Worm (Caenorhabditis elegans): ENCODE results near the gene tbc-6.

tbc-6 gene

ce11 chrII:6826726-6827125 lies 21.2 kb upstream of the tbc-6 start:
- TF ChIP-seq ets-5 (GFP tag; IDR thresholded peaks at IDR 0.05), result no peak
- TF ChIP-seq sup-37 (GFP tag; optimal IDR thresholded peaks at IDR 0.05), result no peak
- no peak for TF ChIP-seq xbp-1 (tag; optimal IDR thresholded peaks at IDR 0.05)
- TF ChIP-seq rnt-1 (tag; optimal IDR thresholded peaks at IDR 0.05), result peak; percentile 35
- no peak for TF ChIP-seq C34B4.2 (tag; optimal IDR thresholded peaks at IDR 0.05)
- no peak for TF ChIP-seq pqm-1 (tag; optimal IDR thresholded peaks at IDR 0.05)
- TF ChIP-seq zip-4 (GFP tag; optimal IDR thresholded peaks at IDR 0.05), result no peak
- TF ChIP-seq fkh-4 (tag; optimal IDR thresholded peaks at IDR 0.05; ENCODE audit: borderline replicate concordance), result no peak
- TF ChIP-seq alr-1 (tag; optimal IDR thresholded peaks at IDR 0.05; ENCODE audit: borderline replicate concordance), result no peak
- TF ChIP-seq aly-2 (tag; optimal IDR thresholded peaks at IDR 0.05), result no peak
- TF ChIP-seq C04F5.9 (tag; optimal IDR thresholded peaks at IDR 0.05), result no peak
- no peak for TF ChIP-seq nhr-77 (tag; optimal IDR thresholded peaks at IDR 0.05)
- TF ChIP-seq fos-1 (tag; optimal IDR thresholded peaks at IDR 0.05), result no peak
- no peak for TF ChIP-seq nhr-90 (tag; optimal IDR thresholded peaks at IDR 0.05; ENCODE audit: poor library complexity)
- TF ChIP-seq ztf-11 (tag; optimal IDR thresholded peaks at IDR 0.05), result no peak
- TF ChIP-seq ztf-4 (tag; optimal IDR thresholded peaks at IDR 0.05), result no peak
- TF ChIP-seq nhr-76 (tag; optimal IDR thresholded peaks at IDR 0.05), result no peak
- no peak for TF ChIP-seq F16B12.6 (tag; optimal IDR thresholded peaks at IDR 0.05)
- TF ChIP-seq swsn-7 (tag; optimal IDR thresholded peaks at IDR 0.05), result no peak
- TF ChIP-seq lin-13 (GFP tag; optimal IDR thresholded peaks at IDR 0.05), result no peak
- no peak for TF ChIP-seq isw-1 (GFP tag; IDR thresholded peaks at IDR 0.05)
- TF ChIP-seq irx-1 (tag; optimal IDR thresholded peaks at IDR 0.05), result no peak
- no peak for TF ChIP-seq ceh-88 (GFP tag; IDR thresholded peaks at IDR 0.05)
- no peak for TF ChIP-seq unc-62 (GFP tag; optimal IDR thresholded peaks at IDR 0.05)
- TF ChIP-seq elt-3 (tag; optimal IDR thresholded peaks at IDR 0.05), result peak in 1 of 6 experiments; percentile 69
- TF ChIP-seq nhr-85 (tag), result peak; percentile 51
- no peak for TF ChIP-seq grh-1 (GFP tag; IDR thresholded peaks at IDR 0.05)
- peak; percentile 60 for TF ChIP-seq nhr-20 (tag; optimal IDR thresholded peaks at IDR 0.05)
- TF ChIP-seq lin-15B (tag; optimal IDR thresholded peaks at IDR 0.05), result no peak
- peak; percentile 10 for TF ChIP-seq lir-3 (tag; optimal IDR thresholded peaks at IDR 0.05; ENCODE audit: poor library complexity)
- TF ChIP-seq snpc-4 (tag; optimal IDR thresholded peaks at IDR 0.05), result no peak
- no peak for TF ChIP-seq aha-1 (tag; optimal IDR thresholded peaks at IDR 0.05)
- no peak for TF ChIP-seq ceh-90 (tag; optimal IDR thresholded peaks at IDR 0.05)
- peak; percentile 23 for TF ChIP-seq skn-1 (tag; optimal IDR thresholded peaks at IDR 0.05)
- TF ChIP-seq lin-14 (GFP tag; optimal IDR thresholded peaks at IDR 0.05), result peak; percentile 76
- no peak for TF ChIP-seq tlp-1 (tag; optimal IDR thresholded peaks at IDR 0.05)
- peak; percentile 33 for TF ChIP-seq snu-23 (GFP tag; optimal IDR thresholded peaks at IDR 0.05)
- TF ChIP-seq nhr-71 (tag; optimal IDR thresholded peaks at IDR 0.05), result peak; percentile 51
- no peak for TF ChIP-seq elt-2 (tag; optimal IDR thresholded peaks at IDR 0.05)
- no peak for TF ChIP-seq fkh-8 (tag; optimal IDR thresholded peaks at IDR 0.05)
- no peak for TF ChIP-seq mab-9 (GFP tag; IDR thresholded peaks at IDR 0.05)
- TF ChIP-seq nhr-19 (GFP tag; conservative IDR thresholded peaks at IDR 0.05), result peak; percentile 36; the same call in 1 of the 2 replicates
- no peak for TF ChIP-seq nhr-28 (tag; optimal IDR thresholded peaks at IDR 0.05)
- no peak for TF ChIP-seq lin-39 (tag; optimal IDR thresholded peaks at IDR 0.05)
- no peak for TF ChIP-seq fkh-10 (GFP tag; optimal IDR thresholded peaks at IDR 0.05)
- TF ChIP-seq sox-4 (tag; optimal IDR thresholded peaks at IDR 0.05), result no peak
- TF ChIP-seq nhr-11 (tag; optimal IDR thresholded peaks at IDR 0.05), result no peak
- TF ChIP-seq unc-98 (GFP tag; IDR thresholded peaks at IDR 0.05), result no peak
- peak; percentile 23 for TF ChIP-seq mep-1 (tag; optimal IDR thresholded peaks at IDR 0.05)
- TF ChIP-seq ama-1 (optimal IDR thresholded peaks at IDR 0.05), result no peak
- TF ChIP-seq ceh-63 (GFP tag; optimal IDR thresholded peaks at IDR 0.05), result no peak
- TF ChIP-seq blmp-1 (tag; optimal IDR thresholded peaks at IDR 0.05), result peak; percentile 99
- TF ChIP-seq dpl-1 (GFP tag; optimal IDR thresholded peaks at IDR 0.05), result no peak
- TF ChIP-seq pag-3 (tag; optimal IDR thresholded peaks at IDR 0.05; ENCODE audit: borderline replicate concordance, insufficient read depth), result no peak

Measured in whole organism, L1 larva.